Fruit fly (Drosophila melanogaster): ENCODE results near the gene Archease.

The Archease gene

dm6 chr3R:21632582-21632929 is 30.2 kb downstream of the Archease start:
- TF ChIP-seq Pif1B (GFP tag; optimal IDR thresholded peaks at IDR 0.05) (no peak), CG14655 (GFP tag; optimal IDR thresholded peaks at IDR 0.05) (peak; percentile 6)

- TF ChIP-seq EcR (GFP tag; optimal IDR thresholded peaks at IDR 0.05) (no peak), CG4496 (GFP tag; IDR thresholded peaks at IDR 0.05) (no peak), fd96Ca (GFP tag; IDR thresholded peaks at IDR 0.05) (no peak), rn (GFP tag; IDR thresholded peaks at IDR 0.05) (no peak), CG14655 (GFP tag; optimal IDR thresholded peaks at IDR 0.05) (no peak), CG9948 (tag; optimal IDR thresholded peaks at IDR 0.05) (no peak), CG12605 (GFP tag; IDR thresholded peaks at IDR 0.05) (no peak), CG32121 (GFP tag; IDR thresholded peaks at IDR 0.05) (no peak), CG8159 (tag; optimal IDR thresholded peaks at IDR 0.05) (no peak), CG15710 (tag; optimal IDR thresholded peaks at IDR 0.05) (no peak)
These were observed 30.9 kb downstream of the Archease start for dm6 chr3R:21631757-21632473.

DNA sequence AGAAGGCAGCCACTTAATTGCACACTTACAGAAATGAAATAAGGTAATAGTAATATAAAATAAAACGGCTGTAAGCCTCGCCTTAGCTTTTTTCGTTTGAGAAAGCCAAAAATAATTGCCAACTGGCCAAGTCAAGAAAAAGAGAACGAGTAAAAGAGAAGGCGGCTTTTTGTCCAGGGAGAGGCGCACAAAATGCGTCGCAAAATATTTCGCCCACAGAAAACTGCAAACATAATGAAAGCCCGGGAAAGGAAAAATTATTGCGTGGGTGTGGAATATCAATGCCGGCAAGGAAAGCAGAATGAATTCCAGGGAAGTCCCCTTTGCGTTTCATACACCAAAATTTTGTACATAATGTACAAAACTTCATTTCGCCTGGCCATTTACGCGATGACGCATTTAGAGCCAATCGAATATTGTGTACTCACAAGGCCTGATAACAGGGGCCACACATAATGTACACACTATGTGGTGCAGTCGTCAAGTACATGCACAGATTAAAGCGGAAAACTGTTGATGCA is 31.7 kb downstream of the Archease start:
- TF ChIP-seq CG34367 (tag; optimal IDR thresholded peaks at IDR 0.05) (no peak), CG4496 (GFP tag; IDR thresholded peaks at IDR 0.05) (no peak), CG9948 (tag; optimal IDR thresholded peaks at IDR 0.05) (no peak), Pif1A (GFP tag; optimal IDR thresholded peaks at IDR 0.05) (no peak), Ets98B (GFP tag; IDR thresholded peaks at IDR 0.05) (no peak), CG17806 (tag; optimal IDR thresholded peaks at IDR 0.05) (no peak), fd96Ca (GFP tag; IDR thresholded peaks at IDR 0.05) (no peak)

- no peak for TF ChIP-seq CG17806 (tag; optimal IDR thresholded peaks at IDR 0.05)
- TF ChIP-seq CG14655 (GFP tag; optimal IDR thresholded peaks at IDR 0.05), result peak; percentile 36
- TF ChIP-seq CG8301 (tag; optimal IDR thresholded peaks at IDR 0.05), result peak; percentile 24
- TF ChIP-seq EcR (GFP tag; optimal IDR thresholded peaks at IDR 0.05), result peak; percentile 43
- TF ChIP-seq D1 (tag; optimal IDR thresholded peaks at IDR 0.05), result no peak
- TF ChIP-seq CG34367 (tag; optimal IDR thresholded peaks at IDR 0.05), result peak; percentile 9
- peak; percentile 25 for TF ChIP-seq CG15710 (tag; optimal IDR thresholded peaks at IDR 0.05)
- peak; percentile 32 for TF ChIP-seq gl (tag; optimal IDR thresholded peaks at IDR 0.05)
These were observed 32.4 kb downstream of the Archease start for dm6 chr3R:21630226-21630857.

DNA sequence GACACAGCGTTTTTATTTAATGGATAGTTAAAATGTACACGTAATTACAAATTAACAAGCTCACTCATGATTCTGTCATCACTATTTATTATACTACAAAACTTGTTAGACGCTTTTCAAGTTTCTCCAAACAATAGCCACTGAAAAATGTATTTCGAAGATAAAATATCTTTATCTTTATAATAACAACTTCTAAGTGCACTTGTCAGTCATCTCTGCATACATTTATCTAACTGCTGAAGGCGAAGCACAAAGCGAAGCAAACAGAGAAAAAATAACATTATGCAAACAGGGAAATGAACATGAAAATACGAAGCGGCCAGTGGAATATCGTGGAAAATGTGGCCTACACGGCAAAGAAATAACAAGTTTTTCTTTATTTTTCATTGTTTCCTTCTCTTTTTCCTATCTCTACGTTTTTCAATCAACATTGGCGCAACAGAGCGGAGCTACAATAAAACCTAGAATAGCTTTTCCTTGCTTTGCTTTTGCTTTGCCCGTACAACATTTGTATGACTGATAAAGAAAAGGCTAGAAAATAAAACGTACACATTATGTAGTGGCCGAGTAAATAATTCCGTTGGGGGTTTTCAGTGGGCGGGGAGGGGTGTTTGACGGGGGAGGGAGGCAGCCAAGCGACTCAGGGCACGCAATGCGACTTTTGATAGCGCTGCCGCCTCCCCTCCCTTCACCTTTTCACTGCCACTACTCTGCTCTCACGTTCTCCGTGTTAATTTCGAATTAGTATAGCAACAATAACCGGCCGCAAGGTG is 33.2 kb downstream of the Archease start:
- no peak for TF ChIP-seq CG15710 (tag; optimal IDR thresholded peaks at IDR 0.05)
- no peak for TF ChIP-seq CG4496 (GFP tag; IDR thresholded peaks at IDR 0.05)
- no peak for TF ChIP-seq gl (tag; optimal IDR thresholded peaks at IDR 0.05)
- peak; percentile 11 for TF ChIP-seq CG8301 (tag; optimal IDR thresholded peaks at IDR 0.05)
- TF ChIP-seq Snoo (tag; optimal IDR thresholded peaks at IDR 0.05), result no peak
- TF ChIP-seq fd96Ca (GFP tag; IDR thresholded peaks at IDR 0.05), result peak; percentile 63; the same call in 2 of the 3 replicates
- peak; percentile 61 for TF ChIP-seq CG14655 (GFP tag; optimal IDR thresholded peaks at IDR 0.05)
- TF ChIP-seq CG12605 (GFP tag; IDR thresholded peaks at IDR 0.05), result peak; percentile 39; the same call in 1 of the 2 replicates
- peak; percentile 40; the same call in 1 of the 2 replicates for TF ChIP-seq Ets98B (GFP tag; IDR thresholded peaks at IDR 0.05)
- peak; percentile 72 for TF ChIP-seq CG32121 (GFP tag; IDR thresholded peaks at IDR 0.05)
- no peak for TF ChIP-seq CG9948 (tag; optimal IDR thresholded peaks at IDR 0.05)

DNA sequence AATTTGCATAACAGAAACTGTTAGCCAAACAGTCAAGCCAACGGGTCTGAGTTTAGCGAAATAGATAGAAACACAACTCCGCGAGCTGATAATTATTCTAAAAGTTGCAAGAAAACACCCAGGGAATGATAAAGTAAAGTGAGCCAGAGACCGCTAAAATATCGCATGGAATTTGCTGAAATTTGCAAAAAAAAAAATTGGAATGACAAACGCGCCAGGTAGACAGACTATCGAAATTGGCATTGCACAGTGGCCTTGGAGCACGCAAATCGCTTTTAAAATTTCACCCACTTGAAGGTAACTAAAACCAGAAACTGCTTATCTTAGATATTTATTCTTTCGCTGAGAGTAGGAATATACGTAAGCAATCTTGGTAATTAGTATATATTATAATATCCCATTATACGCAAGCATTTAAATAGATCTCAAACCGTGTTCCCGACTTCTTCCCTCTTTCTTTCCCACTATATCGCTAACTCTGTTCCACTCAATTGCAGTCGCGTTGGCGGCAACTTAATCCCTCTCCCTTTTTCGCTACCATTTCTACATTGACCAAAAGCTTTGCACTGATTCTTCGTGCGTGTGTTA is 34.5 kb downstream of the Archease start:
- no peak for TF ChIP-seq CG9948 (tag; optimal IDR thresholded peaks at IDR 0.05)
- no peak for TF ChIP-seq CG14655 (GFP tag; optimal IDR thresholded peaks at IDR 0.05)
- TF ChIP-seq CG4496 (GFP tag; IDR thresholded peaks at IDR 0.05), result no peak; the same call in 2 of the 3 replicates
- no peak for TF ChIP-seq CG8301 (tag; optimal IDR thresholded peaks at IDR 0.05)
- TF ChIP-seq gl (tag; optimal IDR thresholded peaks at IDR 0.05), result no peak
- TF ChIP-seq CG32121 (GFP tag; IDR thresholded peaks at IDR 0.05), result no peak
- TF ChIP-seq CG15710 (tag; optimal IDR thresholded peaks at IDR 0.05), result no peak
- no peak for TF ChIP-seq Ets98B (GFP tag; IDR thresholded peaks at IDR 0.05)
- no peak for TF ChIP-seq CG8159 (tag; optimal IDR thresholded peaks at IDR 0.05)
- no peak for TF ChIP-seq D1 (tag; optimal IDR thresholded peaks at IDR 0.05)
- no peak for TF ChIP-seq CG34367 (tag; optimal IDR thresholded peaks at IDR 0.05)
- TF ChIP-seq Pif1B (GFP tag; optimal IDR thresholded peaks at IDR 0.05), result no peak
- TF ChIP-seq CG12605 (GFP tag; IDR thresholded peaks at IDR 0.05), result no peak
- TF ChIP-seq CG13204 (GFP tag; optimal IDR thresholded peaks at IDR 0.05), result no peak

Data from whole organism, pupa.